Fruit fly (Drosophila melanogaster) whole organism, prepupa: Measurements from ENCODE around the gene CG32170.

Experiments
- CG10631 ChIP-seq: fragments of 200-800 bp; sonication (Bioruptor generic); optimal IDR thresholded peaks from 2 replicates; lab custom pipeline; 2016; ENCODE audit warnings: missing biosample characterization, missing genetic modification characterization
- CG10669 ChIP-seq: fragments of 200-800 bp; sonication (Bioruptor generic); optimal IDR thresholded peaks from 3 replicates; lab custom pipeline; 2018; ENCODE audit warnings: missing biosample characterization, mild to moderate bottlenecking, missing genetic modification characterization, moderate library complexity
- CG11762 ChIP-seq: fragments of 200-800 bp; sonication (Bioruptor generic); optimal IDR thresholded peaks from 3 replicates; lab custom pipeline; 2016; ENCODE audit warnings: missing biosample characterization, missing genetic modification characterization; ENCODE audit not compliant: insufficient read depth
- CG1621 ChIP-seq: fragments of 200-800 bp; sonication (Bioruptor generic); optimal IDR thresholded peaks from 3 replicates; lab custom pipeline; 2018; ENCODE audit warnings: missing biosample characterization, mild to moderate bottlenecking, missing genetic modification characterization
- CG32006 ChIP-seq: fragments of 200-800 bp; sonication (Bioruptor generic); optimal IDR thresholded peaks from 3 replicates; lab custom pipeline; 2017; ENCODE audit warnings: missing biosample characterization, mild to moderate bottlenecking, missing genetic modification characterization
- CG3919 ChIP-seq: fragments of 200-800 bp; sonication (Bioruptor generic); optimal IDR thresholded peaks from 3 replicates; lab custom pipeline; 2016; ENCODE audit warnings: missing biosample characterization, missing genetic modification characterization
- CG4318 ChIP-seq: fragments of 200-800 bp; sonication (Bioruptor generic); optimal IDR thresholded peaks from 3 replicates; lab custom pipeline; 2017; ENCODE audit warnings: missing biosample characterization, mild to moderate bottlenecking, missing genetic modification characterization
- CG6792 ChIP-seq: fragments of 200-800 bp; sonication (Bioruptor generic); optimal IDR thresholded peaks from 3 replicates; lab custom pipeline; 2016; ENCODE audit warnings: missing biosample characterization, missing genetic modification characterization
- CG6808 ChIP-seq: fragments of 200-800 bp; sonication (Bioruptor generic); optimal IDR thresholded peaks from 3 replicates; lab custom pipeline; 2017; ENCODE audit warnings: missing biosample characterization, missing genetic modification characterization, mild to moderate bottlenecking, moderate library complexity, missing genetic modification reagents
- CG8119 ChIP-seq: fragments of 200-800 bp; sonication (Bioruptor generic); IDR thresholded peaks from 3 replicates; pipeline ENCODE4 v1.3.6; 2022; ENCODE audit warnings: missing biosample characterization, missing genetic modification characterization
- CG9139 ChIP-seq: fragments of 200-800 bp; sonication (Bioruptor generic); optimal IDR thresholded peaks from 3 replicates; lab custom pipeline; 2017; ENCODE audit warnings: missing biosample characterization, mild to moderate bottlenecking, missing genetic modification characterization
- Eip78C ChIP-seq: fragments of 200-800 bp; sonication (Bioruptor generic); peaks from one replicate; lab custom pipeline; 2016; ENCODE audit warnings: missing biosample characterization, missing genetic modification characterization
- Hr4 ChIP-seq: fragments of 200-800 bp; sonication (Bioruptor generic); optimal IDR thresholded peaks from 3 replicates; lab custom pipeline; 2016; ENCODE audit warnings: missing biosample characterization, missing genetic modification characterization
- Lpt ChIP-seq: fragments of 200-800 bp; sonication (Bioruptor generic); optimal IDR thresholded peaks from 3 replicates; lab custom pipeline; 2016; ENCODE audit warnings: missing biosample characterization, missing genetic modification characterization
- Smox ChIP-seq: fragments of 200-800 bp; sonication (Bioruptor generic); optimal IDR thresholded peaks from 3 replicates; lab custom pipeline; 2016; ENCODE audit warnings: missing biosample characterization, missing genetic modification characterization
- Sox14 ChIP-seq: fragments of 200-800 bp; sonication (Bioruptor generic); optimal IDR thresholded peaks from 3 replicates; lab custom pipeline; 2016; ENCODE audit warnings: missing biosample characterization, missing genetic modification characterization
- Sox15 ChIP-seq: fragments of 200-800 bp; sonication (Bioruptor generic); optimal IDR thresholded peaks from 3 replicates; lab custom pipeline; 2016; ENCODE audit warnings: missing biosample characterization, missing genetic modification characterization
- dac ChIP-seq: fragments of 200-800 bp; sonication (Bioruptor generic); optimal IDR thresholded peaks from 2 replicates; lab custom pipeline; 2017; ENCODE audit warnings: missing biosample characterization, mild to moderate bottlenecking, missing genetic modification characterization
- eg ChIP-seq: fragments of 200-800 bp; sonication (Bioruptor generic); IDR thresholded peaks from 3 replicates; pipeline ENCODE4 v1.3.6; 2022; ENCODE audit warnings: missing biosample characterization, missing genetic modification characterization
- esn ChIP-seq: fragments of 200-800 bp; sonication (Bioruptor generic); optimal IDR thresholded peaks from 2 replicates; lab custom pipeline; 2016; ENCODE audit warnings: missing biosample characterization, mild to moderate bottlenecking, missing genetic modification characterization, moderate library complexity
- ss ChIP-seq, 2 experiments: fragments of 200-800 bp; sonication (Bioruptor generic); optimal IDR thresholded peaks; 2 replicates in 1 of 2; 3 replicates in 1 of 2; lab custom pipeline; 2017 to 2018; ENCODE audit warnings: mild to moderate bottlenecking in 2 of 2, missing biosample characterization in 2 of 2, missing genetic modification characterization in 2 of 2, moderate library complexity in 1 of 2
- vri ChIP-seq: fragments of 200-800 bp; sonication (Bioruptor generic); optimal IDR thresholded peaks from 3 replicates; lab custom pipeline; 2016; ENCODE audit warnings: missing biosample characterization, mild to moderate bottlenecking, missing genetic modification characterization

CG32170 gene

dm6 chr3L:16927375-16927774 is 50.3 kb downstream of the CG32170 start, which contains the start of gene CG13023:
CG13023 (minus strand) TSS chr3L:16927434.
- TF ChIP-seq Smox (GFP tag; lab: Kevin White, UChicago) (no peak), Lpt (GFP tag; lab: Kevin White, UChicago) (no peak), CG32006 (GFP tag; lab: Kevin White, UChicago) (no peak), CG6808 (GFP tag; lab: Kevin White, UChicago) (peak; percentile 9), Eip78C (no peak), eg (0 out of 3 replicates have a peak, but pooled peaks have one; percentile 22), CG6792 (no peak), esn (GFP tag; lab: Kevin White, UChicago) (no peak), Sox15 (GFP tag; lab: Kevin White, UChicago) (no peak), ss (GFP tag; optimal IDR thresholded peaks at IDR 0.05; lab: Kevin White, UChicago) (peak in 1 of 2 experiments; percentile 44), CG10669 (GFP tag; lab: Kevin White, UChicago) (no peak), CG11762 (GFP tag; lab: Kevin White, UChicago) (no peak), CG3919 (GFP tag; lab: Kevin White, UChicago) (peak; percentile 2), vri (no peak), CG8119 (GFP tag; lab: Robert Waterston, UW) (no peak), CG10631 (GFP tag; lab: Kevin White, UChicago) (no peak), Sox14 (peak; percentile 69), dac (GFP tag; lab: Kevin White, UChicago) (no peak), Hr4 (GFP tag; lab: Kevin White, UChicago) (no peak), CG4318 (GFP tag; lab: Kevin White, UChicago) (no peak), CG9139 (GFP tag; lab: Kevin White, UChicago) (peak; percentile 8), CG1621 (tag; lab: Kevin White, UChicago) (peak; percentile 16)
